Fruit fly (Drosophila melanogaster): ENCODE measurements around the gene CG12289.

The CG12289 gene

dm6 chr3L:11410505-11410904 lies 47.8 kb downstream of the CG12289 start:
- TF ChIP-seq insv (optimal IDR thresholded peaks at IDR 0.05) (no peak), Sin3A (optimal IDR thresholded peaks at IDR 0.05) (no peak)

DNA sequence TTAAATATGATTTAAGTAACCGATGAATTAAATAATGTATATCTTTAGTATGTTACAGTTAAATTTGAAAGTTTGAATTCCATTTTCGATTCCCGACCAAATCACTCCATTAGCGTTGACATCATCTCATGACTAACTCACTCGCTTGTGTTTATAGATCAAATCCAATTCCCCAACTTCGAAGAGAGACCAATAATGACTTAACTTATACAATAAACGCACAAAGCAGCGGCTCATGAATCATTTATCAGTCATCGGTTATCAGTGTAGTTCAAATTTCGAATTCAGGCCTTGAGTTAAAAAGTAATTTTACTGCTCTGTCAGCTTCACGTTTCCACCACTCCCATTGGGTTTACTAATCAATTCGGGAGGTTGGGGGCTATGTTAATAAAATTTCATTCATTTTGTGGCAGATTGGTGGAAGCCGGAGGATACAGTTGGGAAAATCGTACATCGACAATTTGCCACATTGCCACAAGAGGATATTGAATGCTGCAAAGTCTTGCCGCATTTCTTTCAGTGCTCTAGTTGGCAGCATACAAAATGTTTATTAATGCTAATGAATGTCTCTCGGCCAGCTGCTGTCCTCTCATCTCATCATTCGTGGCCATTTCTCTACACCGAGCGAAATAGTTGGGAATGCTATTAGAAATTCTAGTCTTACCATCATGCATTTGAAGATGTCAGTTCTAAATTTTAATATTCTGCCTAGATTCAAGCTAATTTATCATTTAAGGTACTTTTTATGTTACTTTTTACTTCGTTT lies 49.8 kb downstream of the CG12289 start:
- TF ChIP-seq h (optimal IDR thresholded peaks at IDR 0.05) (no peak), Sin3A (optimal IDR thresholded peaks at IDR 0.05) (no peak), psq (optimal IDR thresholded peaks at IDR 0.05) (no peak), Myc (optimal IDR thresholded peaks at IDR 0.05) (no peak), insv (optimal IDR thresholded peaks at IDR 0.05) (no peak), ttk (optimal IDR thresholded peaks at IDR 0.05) (no peak)

- no peak for TF ChIP-seq psq (optimal IDR thresholded peaks at IDR 0.05)
Measured at dm6 chr3L:11407202-11407829, 51.0 kb downstream of the CG12289 start.

Data from Kc167 (cell line).